Fruit fly (Drosophila melanogaster) whole organism, embryonic: ENCODE measurements around the gene mtTFB2.

Source experiments
- C15 ChIP-seq: fragments of 200-800 bp; sonication (Bioruptor generic); IDR thresholded peaks from 3 replicates; pipeline ENCODE4 v1.3.6; 2022; ENCODE audit warnings: missing biosample characterization, missing genetic modification characterization
- CG10366 ChIP-seq: fragments of 200-800 bp; sonication (Bioruptor generic); IDR thresholded peaks from 2 replicates; pipeline ENCODE4 v1.3.6; 2022; ENCODE audit warnings: missing biosample characterization, missing genetic modification characterization
- CG10979 ChIP-seq: fragments of 200-800 bp; sonication (Bioruptor generic); optimal IDR thresholded peaks from 2 replicates; lab custom pipeline; 2018; ENCODE audit warnings: missing biosample characterization, mild to moderate bottlenecking, missing genetic modification characterization, moderate library complexity
- CG11504 ChIP-seq: fragments of 200-800 bp; sonication (Bioruptor generic); optimal IDR thresholded peaks from 3 replicates; lab custom pipeline; 2019; ENCODE audit warnings: missing biosample characterization, mild to moderate bottlenecking, missing genetic modification characterization, moderate library complexity
- CG13424 ChIP-seq: fragments of 200-800 bp; sonication (Bioruptor generic); optimal IDR thresholded peaks from 2 replicates; lab custom pipeline; 2019; ENCODE audit warnings: missing biosample characterization, mild to moderate bottlenecking, missing genetic modification characterization, moderate library complexity
- CG13775 ChIP-seq: fragments of 200-800 bp; sonication (Bioruptor generic); optimal IDR thresholded peaks from 3 replicates; lab custom pipeline; 2017; ENCODE audit warnings: missing biosample characterization, mild to moderate bottlenecking, missing genetic modification characterization
- CG13894 ChIP-seq: fragments of 200-800 bp; sonication (Bioruptor generic); optimal IDR thresholded peaks from 3 replicates; lab custom pipeline; 2018; ENCODE audit warnings: missing biosample characterization, mild to moderate bottlenecking, missing genetic modification characterization, moderate library complexity
- CG17361 ChIP-seq: fragments of 200-800 bp; sonication (Bioruptor generic); IDR thresholded peaks from 3 replicates; pipeline ENCODE4 v1.3.6; 2022; ENCODE audit warnings: missing biosample characterization, missing genetic modification characterization
- CG18262 ChIP-seq: fragments of 200-800 bp; optimal IDR thresholded peaks from 3 replicates; lab custom pipeline; 2019; ENCODE audit warnings: missing biosample characterization, mild to moderate bottlenecking, missing genetic modification characterization, moderate library complexity
- CG2712 ChIP-seq: fragments of 200-800 bp; optimal IDR thresholded peaks from 3 replicates; lab custom pipeline; 2019; ENCODE audit warnings: missing biosample characterization, mild to moderate bottlenecking, missing genetic modification characterization, moderate library complexity
- CG30431 ChIP-seq: fragments of 200-800 bp; sonication (Bioruptor generic); optimal IDR thresholded peaks from 2 replicates; lab custom pipeline; 2017; ENCODE audit warnings: missing biosample characterization, missing genetic modification characterization
- CG3281 ChIP-seq: fragments of 200-800 bp; sonication (Bioruptor generic); optimal IDR thresholded peaks from 3 replicates; lab custom pipeline; 2017; ENCODE audit warnings: missing biosample characterization, mild to moderate bottlenecking, missing genetic modification characterization
- CG5953 ChIP-seq: fragments of 200-800 bp; sonication (Bioruptor generic); IDR thresholded peaks from 2 replicates; pipeline ENCODE4 v1.3.6; 2022; ENCODE audit warnings: missing biosample characterization, missing genetic modification characterization
- CG7271 ChIP-seq: fragments of 200-800 bp; sonication (Bioruptor generic); optimal IDR thresholded peaks from 2 replicates; lab custom pipeline; 2018; ENCODE audit warnings: missing biosample characterization, mild to moderate bottlenecking, missing genetic modification characterization, moderate library complexity
- CG7987 ChIP-seq: fragments of 200-800 bp; sonication (Bioruptor generic); optimal IDR thresholded peaks from 2 replicates; lab custom pipeline; 2018; ENCODE audit warnings: missing biosample characterization, mild to moderate bottlenecking, missing genetic modification characterization, moderate library complexity
- CG9437 ChIP-seq: fragments of 200-800 bp; sonication (Bioruptor generic); optimal IDR thresholded peaks from 2 replicates; lab custom pipeline; 2018; ENCODE audit warnings: missing biosample characterization, mild to moderate bottlenecking, missing genetic modification characterization
- CG9932 ChIP-seq: fragments of 200-800 bp; sonication (Bioruptor generic); IDR thresholded peaks from 2 replicates; pipeline ENCODE4 v1.3.6; 2022; ENCODE audit warnings: missing biosample characterization, missing genetic modification characterization
- Dbx ChIP-seq: fragments of 200-800 bp; sonication (Bioruptor generic); IDR thresholded peaks from 3 replicates; pipeline ENCODE4 v1.3.6; 2022; ENCODE audit warnings: missing biosample characterization, missing genetic modification characterization
- Dip3 ChIP-seq: fragments of 200-800 bp; sonication (Bioruptor generic); optimal IDR thresholded peaks from 3 replicates; lab custom pipeline; 2016; ENCODE audit warnings: missing biosample characterization, missing genetic modification characterization
- Jarid2 ChIP-seq: fragments of 200-800 bp; sonication (Bioruptor generic); optimal IDR thresholded peaks from 3 replicates; lab custom pipeline; 2017; ENCODE audit warnings: mild to moderate bottlenecking, missing biosample characterization, missing genetic modification reagents, missing genetic modification characterization
- Mad ChIP-seq: fragments of 200-800 bp; sonication (Bioruptor generic); optimal IDR thresholded peaks from 2 replicates; lab custom pipeline; 2016; ENCODE audit warnings: missing biosample characterization, missing genetic modification characterization
- Pdp1 ChIP-seq, 2 experiments: fragments of 200-800 bp; sonication (Bioruptor generic); optimal IDR thresholded peaks; 3 replicates each; lab custom pipeline; 2016; ENCODE audit warnings: missing biosample characterization in 2 of 2, missing genetic modification characterization in 2 of 2, mild to moderate bottlenecking in 1 of 2, moderate library complexity in 1 of 2
- Sin3A ChIP-seq: fragments of >200 bp; optimal IDR thresholded peaks from 2 replicates; lab custom pipeline; 2018
- Sox100B ChIP-seq: fragments of 200-800 bp; sonication (Bioruptor generic); optimal IDR thresholded peaks from 3 replicates; lab custom pipeline; 2018; ENCODE audit warnings: missing biosample characterization, mild to moderate bottlenecking, missing genetic modification characterization
- Sox102F ChIP-seq: fragments of 200-800 bp; sonication (Bioruptor generic); optimal IDR thresholded peaks from 2 replicates; lab custom pipeline; 2018; ENCODE audit warnings: missing biosample characterization, mild to moderate bottlenecking, missing genetic modification characterization, moderate library complexity
- ap ChIP-seq: fragments of 200-800 bp; sonication (Bioruptor generic); IDR thresholded peaks from 2 replicates; pipeline ENCODE4 v1.3.6; 2022; ENCODE audit warnings: missing biosample characterization, missing genetic modification characterization
- bab2 ChIP-seq: fragments of 200-800 bp; sonication (Bioruptor generic); optimal IDR thresholded peaks from 2 replicates; lab custom pipeline; 2016; ENCODE audit warnings: missing biosample characterization, missing genetic modification characterization
- ci ChIP-seq: fragments of 200-800 bp; sonication (Bioruptor generic); IDR thresholded peaks from 3 replicates; pipeline ENCODE4 v1.3.6; 2022; ENCODE audit warnings: missing biosample characterization, missing genetic modification characterization
- dmrt99B ChIP-seq: fragments of 200-800 bp; sonication (Bioruptor generic); optimal IDR thresholded peaks from 2 replicates; lab custom pipeline; 2018; ENCODE audit warnings: missing biosample characterization, mild to moderate bottlenecking, missing genetic modification characterization, moderate library complexity
- eve ChIP-seq, 2 experiments: fragments of >200 bp; optimal IDR thresholded peaks; 2 replicates each; lab custom pipeline; 2017; ENCODE audit warnings: missing biosample characterization in 2 of 2, missing genetic modification characterization in 2 of 2
- fd96Cb ChIP-seq: fragments of 200-800 bp; sonication (Bioruptor generic); optimal IDR thresholded peaks from 2 replicates; lab custom pipeline; 2018; ENCODE audit warnings: missing biosample characterization, mild to moderate bottlenecking, missing genetic modification characterization, moderate library complexity
- gem ChIP-seq: fragments of 200-800 bp; sonication (Bioruptor generic); optimal IDR thresholded peaks from 2 replicates; lab custom pipeline; 2019; ENCODE audit warnings: missing biosample characterization, mild to moderate bottlenecking, missing genetic modification characterization, moderate library complexity
- gro ChIP-seq: fragments of 200-800 bp; sonication (Bioruptor generic); optimal IDR thresholded peaks from 2 replicates; lab custom pipeline; 2016; ENCODE audit warnings: missing biosample characterization, missing genetic modification characterization
- inv ChIP-seq: fragments of 200-800 bp; sonication (Bioruptor generic); IDR thresholded peaks from 2 replicates; pipeline ENCODE4 v1.3.6; 2022; ENCODE audit warnings: missing biosample characterization, missing genetic modification characterization; ENCODE audit not compliant: partially characterized antibody
- maf-S ChIP-seq: fragments of 200-800 bp; sonication (Bioruptor generic); optimal IDR thresholded peaks from 2 replicates; lab custom pipeline; 2016; ENCODE audit warnings: missing biosample characterization, missing genetic modification characterization
- peb ChIP-seq: fragments of 200-800 bp; sonication (Bioruptor generic); IDR thresholded peaks from 2 replicates; pipeline ENCODE4 v1.3.6; 2022; ENCODE audit warnings: missing biosample characterization, missing genetic modification characterization
- pfk ChIP-seq: fragments of 200-800 bp; sonication (Bioruptor generic); optimal IDR thresholded peaks from 2 replicates; lab custom pipeline; 2018; ENCODE audit warnings: missing biosample characterization, mild to moderate bottlenecking, missing genetic modification characterization, moderate library complexity
- phol ChIP-seq: fragments of 200-800 bp; sonication (Bioruptor generic); optimal IDR thresholded peaks from 3 replicates; lab custom pipeline; 2018; ENCODE audit warnings: missing biosample characterization, mild to moderate bottlenecking, missing genetic modification characterization, moderate library complexity
- sd ChIP-seq: fragments of 200-800 bp; sonication (Bioruptor generic); optimal IDR thresholded peaks from 3 replicates; lab custom pipeline; 2018; ENCODE audit warnings: missing biosample characterization, mild to moderate bottlenecking, missing genetic modification characterization, moderate library complexity
- sens ChIP-seq: fragments of 200-800 bp; sonication (Bioruptor generic); peaks from one replicate; lab custom pipeline; 2016; ENCODE audit warnings: missing biosample characterization, missing genetic modification characterization
- sr ChIP-seq: fragments of 200-800 bp; sonication (Bioruptor generic); IDR thresholded peaks from 3 replicates; pipeline ENCODE4 v1.3.6; 2022; ENCODE audit warnings: missing biosample characterization, missing genetic modification characterization
- sug ChIP-seq: fragments of 200-800 bp; optimal IDR thresholded peaks from 2 replicates; lab custom pipeline; 2019; ENCODE audit warnings: missing biosample characterization, mild to moderate bottlenecking, missing genetic modification characterization, moderate library complexity
- unc-4 ChIP-seq: fragments of 200-800 bp; sonication (Bioruptor generic); IDR thresholded peaks from 2 replicates; pipeline ENCODE4 v1.3.6; 2022; ENCODE audit warnings: missing biosample characterization, missing genetic modification characterization; ENCODE audit not compliant: partially characterized antibody
- vvl ChIP-seq: fragments of 200-800 bp; sonication (Bioruptor generic); IDR thresholded peaks from 2 replicates; pipeline ENCODE4 v1.3.6; 2022; ENCODE audit warnings: missing biosample characterization, missing genetic modification characterization
- wdn ChIP-seq: fragments of 200-800 bp; sonication (Bioruptor generic); IDR thresholded peaks from 2 replicates; pipeline ENCODE4 v1.3.6; 2022; ENCODE audit warnings: missing biosample characterization, missing genetic modification characterization

mtTFB2 gene

dm6 chr3R:10084914-10085313, 39.5 kb downstream of the mtTFB2 start (continued):
- no peak for TF ChIP-seq CG7271 (tag; lab: Kevin White, UChicago)
- TF ChIP-seq gro (GFP tag; lab: Kevin White, UChicago), result peak; percentile 58

dm6 chr3R:10086222-10086621, 40.8 kb downstream of the mtTFB2 start:
- TF ChIP-seq maf-S (GFP tag; lab: Kevin White, UChicago), result no peak
- peak in 1 of 2 experiments; percentile 49 for TF ChIP-seq Pdp1 (GFP tag; optimal IDR thresholded peaks at IDR 0.05; lab: Kevin White, UChicago)
- peak; percentile 50; the same call in 1 of the 3 replicates for TF ChIP-seq ci
- no peak for TF ChIP-seq CG13424 (tag; lab: Kevin White, UChicago)
- TF ChIP-seq CG9437, result peak; percentile 52
- peak; percentile 76; the same call in 2 of the 3 replicates for TF ChIP-seq sr (GFP tag; lab: Robert Waterston, UW)
- TF ChIP-seq peb, result no peak
- no peak for TF ChIP-seq Mad (GFP tag; lab: Kevin White, UChicago)
- TF ChIP-seq ap (GFP tag; lab: Robert Waterston, UW), result no peak

- TF ChIP-seq wdn (no peak), CG9437 (peak; percentile 28), Sin3A (lab: Kevin White, UChicago) (no peak), CG7987 (GFP tag; lab: Kevin White, UChicago) (no peak), CG17361 (GFP tag; lab: Robert Waterston, UW) (peak; percentile 49; the same call in 2 of the 3 replicates), Sox102F (GFP tag; lab: Kevin White, UChicago) (peak; percentile 40), CG11504 (tag; lab: Kevin White, UChicago) (peak; percentile 22), CG18262 (peak; percentile 12), dmrt99B (peak; percentile 35), CG30431 (GFP tag; lab: Kevin White, UChicago) (no peak), phol (tag; lab: Kevin White, UChicago) (peak; percentile 11), CG13894 (tag; lab: Kevin White, UChicago) (no peak), eve (GFP tag; optimal IDR thresholded peaks at IDR 0.05; lab: Kevin White, UChicago) (peak in 1 of 2 experiments; percentile 28), gem (peak; percentile 31), sd (tag; lab: Kevin White, UChicago) (peak; percentile 73), pfk (GFP tag; lab: Kevin White, UChicago) (no peak), CG9932 (no peak), Sox100B (GFP tag; lab: Kevin White, UChicago) (peak; percentile 11), sens (peak; percentile 73), CG5953 (GFP tag; lab: Robert Waterston, UW) (peak; percentile 27; the same call in 1 of the 2 replicates)
Observed at dm6 chr3R:10086683-10087082, 41.3 kb downstream of the mtTFB2 start.

dm6 chr3R:10087206-10087927, 42.0 kb downstream of the mtTFB2 start:
- TF ChIP-seq CG5953 (GFP tag; lab: Robert Waterston, UW) (peak; percentile 61; the same call in 1 of the 2 replicates), CG2712 (tag; lab: Kevin White, UChicago) (peak; percentile 45), CG10979 (peak; percentile 48), inv (GFP tag; lab: Robert Waterston, UW) (no peak), fd96Cb (peak; percentile 43), unc-4 (0 out of 2 replicates have a peak, but pooled peaks have one; percentile 23), CG3281 (GFP tag; lab: Kevin White, UChicago) (peak; percentile 64), CG13775 (GFP tag; lab: Kevin White, UChicago) (peak; percentile 49), Dbx (GFP tag; lab: Robert Waterston, UW) (peak; percentile 65; the same call in 2 of the 3 replicates), vvl (GFP tag; lab: Robert Waterston, UW) (peak; percentile 78), Dip3 (peak; percentile 78), sug (tag; lab: Kevin White, UChicago) (peak; percentile 46), Mad (GFP tag; lab: Kevin White, UChicago) (peak; percentile 56), Jarid2 (GFP tag; lab: Kevin White, UChicago) (no peak), C15 (GFP tag; lab: Robert Waterston, UW) (peak; percentile 59; the same call in 1 of the 3 replicates), bab2 (GFP tag; lab: Kevin White, UChicago) (peak; percentile 52), CG10366 (GFP tag; lab: Robert Waterston, UW) (peak; percentile 76)
